Fruit fly (Drosophila melanogaster) whole organism, pupa: ENCODE results near the gene mRpL16.

Experiments used
- CG10348 ChIP-seq: fragments of 200-800 bp; sonication (Bioruptor generic); IDR thresholded peaks from 2 replicates; pipeline ENCODE4 v1.3.6; 2022; ENCODE audit warnings: missing biosample characterization, missing genetic modification characterization
- CG12605 ChIP-seq: fragments of 200-800 bp; sonication (Bioruptor generic); IDR thresholded peaks from 2 replicates; pipeline ENCODE4 v1.3.6; 2022; ENCODE audit warnings: missing biosample characterization, missing genetic modification characterization
- CG13204 ChIP-seq: fragments of 200-800 bp; sonication (Bioruptor generic); optimal IDR thresholded peaks from 2 replicates; lab custom pipeline; 2018; ENCODE audit warnings: missing biosample characterization, mild to moderate bottlenecking, missing genetic modification characterization, moderate library complexity
- CG14655 ChIP-seq: fragments of 200-800 bp; sonication (Bioruptor generic); optimal IDR thresholded peaks from 3 replicates; lab custom pipeline; 2017; ENCODE audit warnings: mild to moderate bottlenecking, missing biosample characterization, missing genetic modification reagents, missing genetic modification characterization
- CG15710 ChIP-seq: fragments of 200-800 bp; sonication (Bioruptor generic); optimal IDR thresholded peaks from 2 replicates; lab custom pipeline; 2018; ENCODE audit warnings: missing biosample characterization, mild to moderate bottlenecking, missing genetic modification characterization, moderate library complexity
- CG17806 ChIP-seq: fragments of 200-800 bp; sonication (Bioruptor generic); optimal IDR thresholded peaks from 2 replicates; lab custom pipeline; 2018; ENCODE audit warnings: missing biosample characterization, mild to moderate bottlenecking, missing genetic modification characterization, moderate library complexity
- CG32121 ChIP-seq: fragments of 200-800 bp; sonication (Bioruptor generic); IDR thresholded peaks from 2 replicates; pipeline ENCODE4 v1.3.6; 2022; ENCODE audit warnings: missing biosample characterization, missing genetic modification characterization
- CG34367 ChIP-seq: fragments of 200-800 bp; sonication (Bioruptor generic); optimal IDR thresholded peaks from 2 replicates; lab custom pipeline; 2018; ENCODE audit warnings: missing biosample characterization, mild to moderate bottlenecking, missing genetic modification characterization
- CG4496 ChIP-seq: fragments of 200-800 bp; sonication (Bioruptor generic); IDR thresholded peaks from 3 replicates; pipeline ENCODE4 v1.3.6; 2022; ENCODE audit warnings: missing biosample characterization, missing genetic modification characterization
- CG8159 ChIP-seq: fragments of 200-800 bp; sonication (Bioruptor generic); optimal IDR thresholded peaks from 3 replicates; lab custom pipeline; 2018; ENCODE audit warnings: missing biosample characterization, mild to moderate bottlenecking, missing genetic modification characterization, moderate library complexity
- CG8301 ChIP-seq: fragments of 200-800 bp; sonication (Bioruptor generic); optimal IDR thresholded peaks from 2 replicates; lab custom pipeline; 2018; ENCODE audit warnings: missing biosample characterization, mild to moderate bottlenecking, missing genetic modification characterization
- CG9948 ChIP-seq: fragments of 200-800 bp; sonication (Bioruptor generic); optimal IDR thresholded peaks from 2 replicates; lab custom pipeline; 2018; ENCODE audit warnings: missing biosample characterization, mild to moderate bottlenecking, missing genetic modification characterization, moderate library complexity
- D1 ChIP-seq: fragments of 200-800 bp; sonication (Bioruptor generic); optimal IDR thresholded peaks from 2 replicates; lab custom pipeline; 2018; ENCODE audit warnings: missing biosample characterization, mild to moderate bottlenecking, missing genetic modification characterization, moderate library complexity
- EcR ChIP-seq: fragments of 200-800 bp; sonication (Bioruptor generic); optimal IDR thresholded peaks from 3 replicates; lab custom pipeline; 2019; ENCODE audit warnings: missing biosample characterization, missing genetic modification characterization, mild to moderate bottlenecking, moderate library complexity, missing genetic modification reagents
- Ets98B ChIP-seq: fragments of 200-800 bp; sonication (Bioruptor generic); IDR thresholded peaks from 2 replicates; pipeline ENCODE4 v1.3.6; 2022; ENCODE audit warnings: missing biosample characterization, missing genetic modification characterization
- Pif1A ChIP-seq: fragments of 200-800 bp; sonication (Bioruptor generic); optimal IDR thresholded peaks from 3 replicates; lab custom pipeline; 2016; ENCODE audit warnings: missing biosample characterization, missing genetic modification characterization
- Pif1B ChIP-seq: fragments of 200-800 bp; sonication (Bioruptor generic); optimal IDR thresholded peaks from 3 replicates; lab custom pipeline; 2016; ENCODE audit warnings: missing biosample characterization, missing genetic modification characterization
- Snoo ChIP-seq: fragments of 200-800 bp; sonication (Bioruptor generic); optimal IDR thresholded peaks from 3 replicates; lab custom pipeline; 2017; ENCODE audit warnings: missing biosample characterization, mild to moderate bottlenecking, missing genetic modification characterization, inconsistent platforms
- fd96Ca ChIP-seq: fragments of 200-800 bp; sonication (Bioruptor generic); IDR thresholded peaks from 3 replicates; pipeline ENCODE4 v1.3.6; 2022; ENCODE audit warnings: missing biosample characterization, missing genetic modification characterization
- gl ChIP-seq: fragments of 200-800 bp; sonication (Bioruptor generic); optimal IDR thresholded peaks from 2 replicates; lab custom pipeline; 2018; ENCODE audit warnings: missing biosample characterization, mild to moderate bottlenecking, missing genetic modification characterization
- rn ChIP-seq: fragments of 200-800 bp; sonication (Bioruptor generic); IDR thresholded peaks from 2 replicates; pipeline ENCODE4 v1.3.6; 2022; ENCODE audit warnings: missing biosample characterization, missing genetic modification characterization

The mRpL16 gene

dm6 chrX:1858867-1859266, 31.2 kb upstream of the mRpL16 start, which contains the start of gene Lamtor5:
TSS of gene Lamtor5 (minus strand) at chrX:1858971.
- peak; percentile 33; the same call in 1 of the 2 replicates for TF ChIP-seq CG32121 (GFP tag; lab: Robert Waterston, UW)
- no peak for TF ChIP-seq gl
- TF ChIP-seq CG17806 (tag; lab: Kevin White, UChicago), result peak; percentile 29
- TF ChIP-seq rn (GFP tag; lab: Robert Waterston, UW), result no peak
- TF ChIP-seq fd96Ca (GFP tag; lab: Robert Waterston, UW), result peak; percentile 53; the same call in 2 of the 3 replicates
- TF ChIP-seq CG9948 (tag; lab: Kevin White, UChicago), result peak; percentile 27
- TF ChIP-seq CG13204, result no peak
- peak; percentile 11; the same call in 1 of the 2 replicates for TF ChIP-seq Ets98B
- peak; percentile 51 for TF ChIP-seq CG8159
- peak; percentile 28 for TF ChIP-seq CG15710 (tag; lab: Kevin White, UChicago)
- TF ChIP-seq D1, result no peak
- TF ChIP-seq EcR, result no peak
- TF ChIP-seq CG10348 (GFP tag; lab: Robert Waterston, UW), result no peak
- peak; percentile 20 for TF ChIP-seq CG34367
- peak; percentile 52 for TF ChIP-seq CG8301 (tag; lab: Kevin White, UChicago)
- no peak for TF ChIP-seq CG12605 (GFP tag; lab: Robert Waterston, UW)
- TF ChIP-seq Pif1B (GFP tag; lab: Kevin White, UChicago), result peak; percentile 55
- peak; percentile 66 for TF ChIP-seq CG4496 (GFP tag; lab: Robert Waterston, UW)
- TF ChIP-seq Snoo (tag; lab: Kevin White, UChicago), result peak; percentile 30

dm6 chrX:1861620-1862184, 28.4 kb upstream of the mRpL16 start, which contains the start of gene deltaCOP:
TSS of gene deltaCOP (minus strand) at chrX:1861790.
- peak; percentile 54 for TF ChIP-seq CG17806 (tag; lab: Kevin White, UChicago)
- TF ChIP-seq gl, result peak; percentile 43
- TF ChIP-seq CG14655 (GFP tag; lab: Kevin White, UChicago), result no peak
- TF ChIP-seq CG10348 (GFP tag; lab: Robert Waterston, UW), result peak; percentile 57
- no peak for TF ChIP-seq Pif1B (GFP tag; lab: Kevin White, UChicago)
- TF ChIP-seq rn (GFP tag; lab: Robert Waterston, UW), result peak; percentile 47; the same call in 1 of the 2 replicates
- TF ChIP-seq CG12605 (GFP tag; lab: Robert Waterston, UW), result peak; percentile 52; the same call in 1 of the 2 replicates
- peak; percentile 75 for TF ChIP-seq CG15710 (tag; lab: Kevin White, UChicago)
- no peak for TF ChIP-seq D1
- peak; percentile 15 for TF ChIP-seq EcR
- peak; percentile 75 for TF ChIP-seq Ets98B
- peak; percentile 63 for TF ChIP-seq CG9948 (tag; lab: Kevin White, UChicago)
- TF ChIP-seq CG32121 (GFP tag; lab: Robert Waterston, UW), result peak; percentile 70
- no peak for TF ChIP-seq CG13204
- TF ChIP-seq CG4496 (GFP tag; lab: Robert Waterston, UW), result peak; percentile 69; the same call in 2 of the 3 replicates
- no peak for TF ChIP-seq CG8301 (tag; lab: Kevin White, UChicago)
- TF ChIP-seq CG8159, result no peak
- peak; percentile 86 for TF ChIP-seq fd96Ca (GFP tag; lab: Robert Waterston, UW)
- no peak for TF ChIP-seq CG34367
- peak; percentile 76 for TF ChIP-seq Snoo (tag; lab: Kevin White, UChicago)
- TF ChIP-seq Pif1A, result no peak

dm6 chrX:1865673-1866072, 24.4 kb upstream of the mRpL16 start, which contains the start of the genes Gcna and MED18:
TSS of gene Gcna (minus strand) at chrX:1865835.
TSS of gene MED18 (plus strand) at chrX:1865909.
- TF ChIP-seq rn (GFP tag; lab: Robert Waterston, UW) (no peak), CG12605 (GFP tag; lab: Robert Waterston, UW) (no peak), CG14655 (GFP tag; lab: Kevin White, UChicago) (no peak), CG10348 (GFP tag; lab: Robert Waterston, UW) (no peak), fd96Ca (GFP tag; lab: Robert Waterston, UW) (no peak), CG34367 (no peak), Pif1A (no peak), gl (no peak), CG4496 (GFP tag; lab: Robert Waterston, UW) (no peak), CG9948 (tag; lab: Kevin White, UChicago) (no peak), CG32121 (GFP tag; lab: Robert Waterston, UW) (no peak), CG15710 (tag; lab: Kevin White, UChicago) (no peak)

- no peak for TF ChIP-seq CG15710 (tag; lab: Kevin White, UChicago)
- no peak for TF ChIP-seq Pif1B (GFP tag; lab: Kevin White, UChicago)
- peak; percentile 29; the same call in 1 of the 2 replicates for TF ChIP-seq Ets98B
- TF ChIP-seq gl, result no peak
Measured at dm6 chrX:1868586-1869111, 21.4 kb upstream of the mRpL16 start, which contains the start of the genes CG14803 and Pex5. TSS of gene CG14803 (plus strand) at chrX:1868870. TSS of gene Pex5 (minus strand) at chrX:1869061.

- TF ChIP-seq EcR, result no peak
Measured at dm6 chrX:1873515-1874126, 16.4 kb upstream of the mRpL16 start, which contains the start of the genes Pgam5 and Vps26. TSS of gene Pgam5 (minus strand) at chrX:1873565. TSS of gene Vps26 (plus strand) at chrX:1873853.
